Worm (Caenorhabditis elegans) whole organism, mixed stage, embryonic: ENCODE results near the gene C17B7.5.

Experiments
- M03D4.4 ChIP-seq: sonication (generic microtip); optimal IDR thresholded peaks from 2 replicates; lab custom pipeline; 2017; ENCODE audit warnings: mild to moderate bottlenecking, missing genetic modification characterization, missing compliant biosample characterization
- bed-3 ChIP-seq: fragments of 200-800 bp; sonication (Bioruptor generic); optimal IDR thresholded peaks from 3 replicates; lab custom pipeline; 2018; ENCODE audit warnings: mild to moderate bottlenecking, missing genetic modification characterization, moderate library complexity, missing compliant biosample characterization
- mab-5 ChIP-seq: fragments of 150-350 bp; optimal IDR thresholded peaks from 2 replicates; lab custom pipeline; 2014; ENCODE audit warnings: missing biosample characterization, missing genetic modification characterization
- nhr-28 ChIP-seq: fragments of 150-350 bp; optimal IDR thresholded peaks from 2 replicates; lab custom pipeline; 2014; ENCODE audit warnings: missing biosample characterization, missing genetic modification characterization
- tbx-8 ChIP-seq: fragments of 200-800 bp; sonication (Bioruptor generic); optimal IDR thresholded peaks from 2 replicates; lab custom pipeline; 2018; ENCODE audit warnings: mild to moderate bottlenecking, missing genetic modification characterization, moderate library complexity, missing compliant biosample characterization

The C17B7.5 gene

ce11 chrV:3388299-3388698 is 54.9 kb downstream of the C17B7.5 start:
- TF ChIP-seq mab-5 (tag; lab: Kevin White, UChicago), result no peak
- TF ChIP-seq tbx-8 (GFP tag; lab: Kevin White, UChicago), result no peak
- no peak for TF ChIP-seq bed-3
- no peak for TF ChIP-seq nhr-28
- TF ChIP-seq M03D4.4 (tag; lab: Kevin White, UChicago), result no peak
